Worm (Caenorhabditis elegans) whole organism, late embryonic: Measurements from ENCODE around the gene ccch-5.
"Not testable (repeated sequence)": the region's sequence is repeated elsewhere in the genome, so short reads cannot be mapped to it uniquely, and the experiment has no call there.

Experiments
- C38D4.7 ChIP-seq: fragments of 200-800 bp; sonication (Bioruptor generic); optimal IDR thresholded peaks from 2 replicates; lab custom pipeline; 2018; ENCODE audit warnings: mild to moderate bottlenecking, missing genetic modification characterization, moderate library complexity, missing compliant biosample characterization
- T23F11.4 ChIP-seq: fragments of 200-800 bp; sonication (Bioruptor generic); optimal IDR thresholded peaks from 2 replicates; lab custom pipeline; 2018; ENCODE audit warnings: mild to moderate bottlenecking, missing genetic modification characterization, missing compliant biosample characterization
- Y22D7AL.16 ChIP-seq: sonication (generic microtip); optimal IDR thresholded peaks from 2 replicates; lab custom pipeline; 2016; ENCODE audit warnings: missing genetic modification characterization, missing compliant biosample characterization
- ceh-14 ChIP-seq: sonication (generic microtip); optimal IDR thresholded peaks from 2 replicates; lab custom pipeline; 2016; ENCODE audit warnings: missing genotype, missing genetic modification characterization, missing compliant biosample characterization
- ceh-18 ChIP-seq: sonication (generic microtip); optimal IDR thresholded peaks from 2 replicates; lab custom pipeline; 2016; ENCODE audit warnings: missing genetic modification characterization, missing compliant biosample characterization
- ceh-19 ChIP-seq: fragments of 200-800 bp; sonication (Bioruptor generic); optimal IDR thresholded peaks from 2 replicates; lab custom pipeline; 2018; ENCODE audit warnings: mild to moderate bottlenecking, missing genetic modification characterization, missing compliant biosample characterization
- ceh-22 ChIP-seq: sonication (generic microtip); optimal IDR thresholded peaks from 2 replicates; lab custom pipeline; 2017; ENCODE audit warnings: missing biosample characterization, missing genetic modification characterization
- ceh-24 ChIP-seq: sonication (generic microtip); optimal IDR thresholded peaks from 2 replicates; lab custom pipeline; 2016; ENCODE audit warnings: mild to moderate bottlenecking, missing genetic modification characterization, missing compliant biosample characterization
- ceh-45 ChIP-seq: fragments of 200-800 bp; sonication (Bioruptor generic); IDR thresholded peaks from 2 replicates; pipeline ENCODE4 v1.3.6; 2022; ENCODE audit warnings: missing genetic modification reagents, missing genetic modification characterization, missing compliant biosample characterization
- ceh-48 ChIP-seq: sonication (generic microtip); optimal IDR thresholded peaks from 2 replicates; lab custom pipeline; 2016; ENCODE audit warnings: missing genetic modification characterization, inconsistent platforms, missing compliant biosample characterization
- dmd-4 ChIP-seq: sonication (generic microtip); optimal IDR thresholded peaks from 2 replicates; lab custom pipeline; 2016; ENCODE audit warnings: borderline replicate concordance, missing genetic modification characterization, missing compliant biosample characterization
- dve-1 ChIP-seq: sonication (generic microtip); optimal IDR thresholded peaks from 2 replicates; lab custom pipeline; 2017; ENCODE audit warnings: antibody characterized with exemption, mild to moderate bottlenecking, missing genetic modification characterization, missing compliant biosample characterization
- elt-2 ChIP-seq: sonication (generic microtip); optimal IDR thresholded peaks from 2 replicates; lab custom pipeline; 2016; ENCODE audit warnings: missing genetic modification reagents, missing genetic modification characterization, missing compliant biosample characterization
- elt-4 ChIP-seq: sonication (generic microtip); optimal IDR thresholded peaks from 2 replicates; lab custom pipeline; 2016; ENCODE audit warnings: missing genetic modification characterization, missing compliant biosample characterization
- fax-1 ChIP-seq: sonication (generic microtip); optimal IDR thresholded peaks from 2 replicates; lab custom pipeline; 2016; ENCODE audit warnings: missing genotype, missing genetic modification characterization, missing compliant biosample characterization
- fkh-6 ChIP-seq: sonication (generic microtip); optimal IDR thresholded peaks from 2 replicates; lab custom pipeline; 2016; ENCODE audit warnings: missing genetic modification characterization, missing compliant biosample characterization
- hlh-30 ChIP-seq: sonication (generic microtip); optimal IDR thresholded peaks from 2 replicates; lab custom pipeline; 2017; ENCODE audit warnings: antibody characterized with exemption, missing genetic modification characterization, missing compliant biosample characterization; ENCODE audit not compliant: insufficient read depth
- hlh-6 ChIP-seq: sonication (generic microtip); optimal IDR thresholded peaks from 2 replicates; lab custom pipeline; 2016; ENCODE audit warnings: missing genotype, missing genetic modification characterization, missing compliant biosample characterization
- lim-6 ChIP-seq: sonication (generic microtip); optimal IDR thresholded peaks from 2 replicates; lab custom pipeline; 2016; ENCODE audit warnings: missing genetic modification characterization, missing compliant biosample characterization
- lin-11 ChIP-seq: fragments of 200-800 bp; sonication (Bioruptor generic); optimal IDR thresholded peaks from 2 replicates; lab custom pipeline; 2018; ENCODE audit warnings: mild to moderate bottlenecking, missing genetic modification characterization, missing compliant biosample characterization
- mec-3 ChIP-seq: sonication (generic microtip); optimal IDR thresholded peaks from 2 replicates; lab custom pipeline; 2016; ENCODE audit warnings: borderline replicate concordance, missing genetic modification characterization, missing compliant biosample characterization
- nfya-1 ChIP-seq: sonication (generic microtip); optimal IDR thresholded peaks from 2 replicates; lab custom pipeline; 2017; ENCODE audit warnings: missing genetic modification characterization, mild to moderate bottlenecking, missing compliant biosample characterization, antibody characterized with exemption, moderate library complexity
- nhr-11 ChIP-seq: fragments of 150-350 bp; optimal IDR thresholded peaks from 2 replicates; lab custom pipeline; 2014; ENCODE audit warnings: missing biosample characterization, missing genetic modification characterization
- nhr-232 ChIP-seq: sonication (generic microtip); optimal IDR thresholded peaks from 2 replicates; lab custom pipeline; 2016; ENCODE audit warnings: missing genetic modification characterization, missing compliant biosample characterization
- odd-2 ChIP-seq: sonication (generic microtip); optimal IDR thresholded peaks from 2 replicates; lab custom pipeline; 2017; ENCODE audit warnings: antibody characterized with exemption, mild to moderate bottlenecking, missing genetic modification characterization, missing compliant biosample characterization
- pag-3 ChIP-seq: sonication (generic microtip); optimal IDR thresholded peaks from 2 replicates; lab custom pipeline; 2016; ENCODE audit warnings: missing compliant biosample characterization, missing genetic modification characterization, borderline replicate concordance
- pha-2 ChIP-seq: sonication (generic microtip); optimal IDR thresholded peaks from 2 replicates; lab custom pipeline; 2017; ENCODE audit warnings: mild to moderate bottlenecking, missing genetic modification characterization, missing compliant biosample characterization
- pha-4 ChIP-seq: fragments of 150-350 bp; optimal IDR thresholded peaks from 2 replicates; lab custom pipeline; 2018; ENCODE audit warnings: missing biosample characterization, missing genetic modification reagents, missing genetic modification characterization
- pqm-1 ChIP-seq: sonication (generic microtip); optimal IDR thresholded peaks from 2 replicates; lab custom pipeline; 2016; ENCODE audit warnings: missing genetic modification characterization, missing compliant biosample characterization
- pros-1 ChIP-seq: fragments of 150-350 bp; optimal IDR thresholded peaks from 2 replicates; lab custom pipeline; 2014; ENCODE audit warnings: missing biosample characterization, missing genetic modification reagents, missing genetic modification characterization
- sox-2 ChIP-seq: fragments of 200-800 bp; sonication (Bioruptor generic); IDR thresholded peaks from 2 replicates; pipeline ENCODE4 v1.3.6; 2022; ENCODE audit warnings: missing genetic modification reagents, missing genetic modification characterization, missing compliant biosample characterization
- unc-55 ChIP-seq: sonication (generic microtip); optimal IDR thresholded peaks from 2 replicates; lab custom pipeline; 2017; ENCODE audit warnings: missing biosample characterization, missing genetic modification reagents, missing genetic modification characterization
- unc-86 ChIP-seq: sonication (generic microtip); optimal IDR thresholded peaks from 2 replicates; lab custom pipeline; 2016; ENCODE audit warnings: missing genetic modification characterization, missing compliant biosample characterization
- zip-5 ChIP-seq: sonication (generic microtip); optimal IDR thresholded peaks from 2 replicates; lab custom pipeline; 2016; ENCODE audit warnings: missing genetic modification characterization, missing compliant biosample characterization

ccch-5 gene

ce11 chrIV:14929421-14929820, 10.0 kb downstream of the ccch-5 start, which contains the start of gene Y57G11C.28:
Gene Y57G11C.28 (plus strand): TSS chrIV:14929721.
- TF ChIP-seq lin-11 (tag; lab: Kevin White, UChicago) (no peak), ceh-24 (tag; lab: Kevin White, UChicago) (no peak), mec-3 (tag; lab: Kevin White, UChicago) (no peak), ceh-14 (tag; lab: Kevin White, UChicago) (no peak), hlh-6 (tag; lab: Kevin White, UChicago) (no peak), nfya-1 (tag; lab: Kevin White, UChicago) (no peak), ceh-18 (no peak), C38D4.7 (GFP tag; lab: Kevin White, UChicago) (no peak)

- TF ChIP-seq zip-5 (no peak), elt-2 (tag; lab: Kevin White, UChicago) (peak; percentile 28)
Observed at ce11 chrIV:14932640-14933039, 13.2 kb downstream of the ccch-5 start, which contains the start of gene Y57G11C.1131. Gene Y57G11C.1131 (plus strand): TSS chrIV:14932972.

- TF ChIP-seq dmd-4 (tag; lab: Kevin White, UChicago): no peak
- no peak for TF ChIP-seq unc-55 (GFP tag; lab: Kevin White, UChicago)
- no peak for TF ChIP-seq nhr-232 (tag; lab: Kevin White, UChicago)
- no peak for TF ChIP-seq elt-4 (tag; lab: Kevin White, UChicago)
- TF ChIP-seq odd-2 (tag; lab: Kevin White, UChicago): no peak
- no peak for TF ChIP-seq ceh-14 (tag; lab: Kevin White, UChicago)
- TF ChIP-seq dve-1 (tag; lab: Kevin White, UChicago): no peak
- no peak for TF ChIP-seq Y22D7AL.16 (tag; lab: Kevin White, UChicago)
- no peak for TF ChIP-seq pha-2 (tag; lab: Kevin White, UChicago)
- TF ChIP-seq ceh-19 (GFP tag; lab: Kevin White, UChicago): no peak
- no peak for TF ChIP-seq sox-2
- TF ChIP-seq nhr-11 (tag; lab: Kevin White, UChicago): no peak
- no peak for TF ChIP-seq pha-4 (tag; lab: Kevin White, UChicago)
- TF ChIP-seq fkh-6: no peak
- TF ChIP-seq C38D4.7 (GFP tag; lab: Kevin White, UChicago): no peak
- TF ChIP-seq lim-6: no peak
- TF ChIP-seq ceh-45: no peak
- no peak for TF ChIP-seq fax-1 (tag; lab: Kevin White, UChicago)
- no peak for TF ChIP-seq hlh-6 (tag; lab: Kevin White, UChicago)
Observed at ce11 chrIV:14937017-14937416, 17.6 kb downstream of the ccch-5 start, which contains the start of gene Y57G11C.1144. Gene Y57G11C.1144 (plus strand): TSS chrIV:14937317.

ce11 chrIV:14938596-14938995, 19.2 kb downstream of the ccch-5 start, which contains the start of gene Y57G11C.30:
Gene Y57G11C.30 (plus strand): TSS chrIV:14938896.
- TF ChIP-seq unc-86 (tag; lab: Kevin White, UChicago); pag-3 (tag; lab: Kevin White, UChicago); pros-1: not testable (repeated sequence)
- TF ChIP-seq, all 69 proteins: peak for 0; not testable (repeated sequence) for 69

- TF ChIP-seq pqm-1 (tag; lab: Kevin White, UChicago): no peak
- no peak for TF ChIP-seq ceh-22 (tag; lab: Kevin White, UChicago)
- TF ChIP-seq lim-6: no peak
- no peak for TF ChIP-seq ceh-18
- no peak for TF ChIP-seq T23F11.4
- no peak for TF ChIP-seq Y22D7AL.16 (tag; lab: Kevin White, UChicago)
- TF ChIP-seq elt-4 (tag; lab: Kevin White, UChicago): no peak
- TF ChIP-seq ceh-48 (tag; lab: Kevin White, UChicago): no peak
- no peak for TF ChIP-seq hlh-6 (tag; lab: Kevin White, UChicago)
- TF ChIP-seq hlh-30: no peak
Observed at ce11 chrIV:14944234-14944633, 24.8 kb downstream of the ccch-5 start, which contains the start of gene Y57G11C.48. Gene Y57G11C.48 (minus strand): TSS chrIV:14944334.
